Fruit fly (Drosophila melanogaster): ENCODE results near the gene CG9922.

CG9922 gene

dm6 chr3R:14052182-14053036, 16.2 kb upstream of the CG9922 start:
- TF ChIP-seq h (optimal IDR thresholded peaks at IDR 0.05) (no peak), insv (optimal IDR thresholded peaks at IDR 0.05) (no peak), ttk (optimal IDR thresholded peaks at IDR 0.05) (no peak), Myc (optimal IDR thresholded peaks at IDR 0.05) (no peak), psq (optimal IDR thresholded peaks at IDR 0.05) (no peak), Sin3A (optimal IDR thresholded peaks at IDR 0.05) (no peak)

dm6 chr3R:14051391-14051852, 15.2 kb upstream of the CG9922 start:
- TF ChIP-seq insv (optimal IDR thresholded peaks at IDR 0.05) (no peak), ttk (optimal IDR thresholded peaks at IDR 0.05) (no peak), psq (optimal IDR thresholded peaks at IDR 0.05) (no peak), h (optimal IDR thresholded peaks at IDR 0.05) (no peak), Sin3A (optimal IDR thresholded peaks at IDR 0.05) (no peak), Myc (optimal IDR thresholded peaks at IDR 0.05) (no peak)

- TF ChIP-seq psq (optimal IDR thresholded peaks at IDR 0.05) (no peak), insv (optimal IDR thresholded peaks at IDR 0.05) (no peak), ttk (optimal IDR thresholded peaks at IDR 0.05) (no peak), Myc (optimal IDR thresholded peaks at IDR 0.05) (no peak), h (optimal IDR thresholded peaks at IDR 0.05) (no peak), Sin3A (optimal IDR thresholded peaks at IDR 0.05) (no peak)
Measured at dm6 chr3R:14050556-14051170, 14.5 kb upstream of the CG9922 start.

- TF ChIP-seq h (optimal IDR thresholded peaks at IDR 0.05) (no peak), ttk (optimal IDR thresholded peaks at IDR 0.05) (no peak), Sin3A (optimal IDR thresholded peaks at IDR 0.05) (no peak), psq (optimal IDR thresholded peaks at IDR 0.05) (no peak)
Measured at dm6 chr3R:14048702-14049142, 12.5 kb upstream of the CG9922 start.

dm6 chr3R:14044361-14044860, 8.2 kb upstream of the CG9922 start:
- TF ChIP-seq Myc (optimal IDR thresholded peaks at IDR 0.05): no peak
- no peak for TF ChIP-seq insv (optimal IDR thresholded peaks at IDR 0.05)
- TF ChIP-seq h (optimal IDR thresholded peaks at IDR 0.05): no peak
- no peak for TF ChIP-seq psq (optimal IDR thresholded peaks at IDR 0.05)

- no peak for TF ChIP-seq h (optimal IDR thresholded peaks at IDR 0.05)
- no peak for TF ChIP-seq psq (optimal IDR thresholded peaks at IDR 0.05)
- TF ChIP-seq insv (optimal IDR thresholded peaks at IDR 0.05): no peak
- TF ChIP-seq ttk (optimal IDR thresholded peaks at IDR 0.05): no peak
- no peak for TF ChIP-seq Myc (optimal IDR thresholded peaks at IDR 0.05)
- no peak for TF ChIP-seq Sin3A (optimal IDR thresholded peaks at IDR 0.05)
Measured at dm6 chr3R:14041647-14042046, 5.4 kb upstream of the CG9922 start.

- TF ChIP-seq psq (optimal IDR thresholded peaks at IDR 0.05): no peak
- no peak for TF ChIP-seq ttk (optimal IDR thresholded peaks at IDR 0.05)
- TF ChIP-seq Myc (optimal IDR thresholded peaks at IDR 0.05): no peak
Measured at dm6 chr3R:14041036-14041435, 4.8 kb upstream of the CG9922 start.

- TF ChIP-seq ttk (optimal IDR thresholded peaks at IDR 0.05) (no peak), h (optimal IDR thresholded peaks at IDR 0.05) (no peak), Myc (optimal IDR thresholded peaks at IDR 0.05) (no peak), insv (optimal IDR thresholded peaks at IDR 0.05) (no peak), Sin3A (optimal IDR thresholded peaks at IDR 0.05) (no peak), psq (optimal IDR thresholded peaks at IDR 0.05) (no peak)
Measured at dm6 chr3R:14037330-14037729, 1.1 kb upstream of the CG9922 start.

- TF ChIP-seq insv (optimal IDR thresholded peaks at IDR 0.05): no peak
- TF ChIP-seq Myc (optimal IDR thresholded peaks at IDR 0.05): no peak
- no peak for TF ChIP-seq ttk (optimal IDR thresholded peaks at IDR 0.05)
- TF ChIP-seq h (optimal IDR thresholded peaks at IDR 0.05): no peak
- no peak for TF ChIP-seq Sin3A (optimal IDR thresholded peaks at IDR 0.05)
- TF ChIP-seq psq (optimal IDR thresholded peaks at IDR 0.05): no peak
Measured at dm6 chr3R:14034636-14035035, 1.6 kb downstream of the CG9922 start.

- no peak for TF ChIP-seq psq (optimal IDR thresholded peaks at IDR 0.05)
- no peak for TF ChIP-seq Sin3A (optimal IDR thresholded peaks at IDR 0.05)
- no peak for TF ChIP-seq ttk (optimal IDR thresholded peaks at IDR 0.05)
- no peak for TF ChIP-seq insv (optimal IDR thresholded peaks at IDR 0.05)
- TF ChIP-seq Myc (optimal IDR thresholded peaks at IDR 0.05): no peak
- no peak for TF ChIP-seq h (optimal IDR thresholded peaks at IDR 0.05)
Measured at dm6 chr3R:14032422-14033188, 3.6 kb downstream of the CG9922 start.

- TF ChIP-seq h (optimal IDR thresholded peaks at IDR 0.05) (no peak), Myc (optimal IDR thresholded peaks at IDR 0.05) (no peak), insv (optimal IDR thresholded peaks at IDR 0.05) (no peak), psq (optimal IDR thresholded peaks at IDR 0.05) (no peak), ttk (optimal IDR thresholded peaks at IDR 0.05) (no peak), Sin3A (optimal IDR thresholded peaks at IDR 0.05) (no peak)
Measured at dm6 chr3R:14031531-14032414, 4.4 kb downstream of the CG9922 start, which contains the start of the genes rdx and CG3061. Gene rdx, minus strand, starts transcription at chr3R:14032057. Gene CG3061, plus strand, starts transcription at chr3R:14032371.

All from Kc167 (cell line).